Worm (Caenorhabditis elegans): ENCODE results near the gene Y38H6C.9.
"Not testable (repeated sequence)": the region's sequence is repeated elsewhere in the genome, so short reads cannot be mapped to it uniquely, and the experiment has no call there.

Gene Y38H6C.9

DNA sequence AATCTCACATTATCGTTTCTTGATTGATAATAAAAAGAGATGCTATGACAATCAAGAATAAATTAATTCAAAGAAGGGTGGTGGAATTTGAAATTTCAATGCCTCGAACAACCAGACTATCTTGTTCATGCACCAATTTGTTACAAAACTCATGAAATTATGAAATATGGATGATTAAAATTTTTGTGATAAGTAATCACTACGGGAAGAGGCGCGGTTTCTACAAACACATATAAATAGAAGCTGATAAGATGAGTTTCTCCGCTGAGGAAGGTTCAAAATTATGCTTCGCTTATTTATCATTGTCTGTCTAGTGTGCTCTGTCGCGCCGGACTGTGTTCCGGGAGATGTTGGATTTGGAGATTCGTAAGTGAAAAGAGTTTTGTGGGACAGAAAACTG, 7.6 kb downstream of the Y38H6C.9 start:
- TF ChIP-seq elt-3 (tag; optimal IDR thresholded peaks at IDR 0.05) (no peak), blmp-1 (tag; optimal IDR thresholded peaks at IDR 0.05) (no peak), mep-1 (tag; optimal IDR thresholded peaks at IDR 0.05) (no peak), ztf-11 (tag; optimal IDR thresholded peaks at IDR 0.05) (no peak), ceh-43 (GFP tag; optimal IDR thresholded peaks at IDR 0.05) (no peak), lsy-2 (tag; optimal IDR thresholded peaks at IDR 0.05) (no peak), nhr-12 (tag; optimal IDR thresholded peaks at IDR 0.05) (no peak), elt-1 (tag; optimal IDR thresholded peaks at IDR 0.05; ENCODE audit: borderline replicate concordance, insufficient read depth) (no peak), unc-120 (tag; optimal IDR thresholded peaks at IDR 0.05; ENCODE audit: poor library complexity, severe bottlenecking) (no peak), pha-4 (tag; optimal IDR thresholded peaks at IDR 0.05) (no peak), ham-2 (GFP tag; optimal IDR thresholded peaks at IDR 0.05) (no peak), ceh-39 (tag; optimal IDR thresholded peaks at IDR 0.05) (no peak), drap-1 (GFP tag; optimal IDR thresholded peaks at IDR 0.05) (no peak), nhr-237 (tag; optimal IDR thresholded peaks at IDR 0.05) (no peak)

DNA sequence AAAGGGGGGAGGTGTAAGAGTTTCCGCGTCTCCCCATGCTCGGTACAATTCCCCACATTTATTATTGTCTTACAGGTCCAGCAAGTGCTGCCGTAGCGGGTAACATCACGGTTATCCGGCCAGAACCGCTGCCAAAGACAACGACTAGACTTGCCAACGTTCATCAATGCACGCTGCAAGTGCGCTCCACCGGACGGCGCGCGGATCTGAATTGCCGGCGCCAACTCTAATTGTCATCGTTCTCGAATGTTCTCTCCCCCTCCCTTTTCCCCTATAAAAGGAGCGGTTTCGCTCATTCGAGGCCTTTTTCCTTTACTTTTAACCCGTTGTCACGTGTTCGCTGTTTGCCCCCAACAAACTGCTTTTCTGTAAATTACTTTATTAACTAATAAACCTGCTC, 8.4 kb downstream of the Y38H6C.9 start, which contains the start of gene Y38H6C.8:
Gene Y38H6C.8, plus strand, starts transcription at position 301 of the 400 bp plus-strand sequence.
- not testable (repeated sequence) for TF ChIP-seq elt-3 (tag; optimal IDR thresholded peaks at IDR 0.05); nhr-28 (tag; optimal IDR thresholded peaks at IDR 0.05); drap-1 (GFP tag; optimal IDR thresholded peaks at IDR 0.05)

DNA sequence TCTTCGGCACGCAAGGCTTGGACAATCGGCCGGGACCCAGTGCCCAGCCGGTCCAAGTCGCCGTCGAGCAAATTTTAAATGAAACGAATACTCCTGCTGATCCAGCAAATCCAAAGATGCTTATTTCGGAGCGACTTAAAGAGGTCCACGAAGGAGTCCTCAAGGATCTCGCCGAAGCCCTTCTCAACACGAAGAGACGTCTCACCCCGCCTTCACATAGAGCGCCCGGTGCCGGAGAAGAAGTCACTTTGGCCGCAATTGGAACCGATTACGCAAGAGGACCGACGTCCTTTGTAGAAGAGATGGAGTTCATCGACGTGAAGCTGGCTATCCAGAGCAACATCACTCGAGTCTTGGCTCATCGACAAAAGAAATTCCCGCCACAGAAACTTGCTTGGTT, 12.6 kb downstream of the Y38H6C.9 start:
- TF ChIP-seq unc-62 (GFP tag; optimal IDR thresholded peaks at IDR 0.05) (no peak), ceh-83 (GFP tag; optimal IDR thresholded peaks at IDR 0.05) (no peak), ceh-39 (tag; optimal IDR thresholded peaks at IDR 0.05) (no peak), lin-13 (tag; optimal IDR thresholded peaks at IDR 0.05) (no peak), lin-32 (GFP tag; optimal IDR thresholded peaks at IDR 0.05) (no peak), hlh-1 (tag; optimal IDR thresholded peaks at IDR 0.05) (no peak), M03D4.4 (tag; optimal IDR thresholded peaks at IDR 0.05) (no peak)

DNA sequence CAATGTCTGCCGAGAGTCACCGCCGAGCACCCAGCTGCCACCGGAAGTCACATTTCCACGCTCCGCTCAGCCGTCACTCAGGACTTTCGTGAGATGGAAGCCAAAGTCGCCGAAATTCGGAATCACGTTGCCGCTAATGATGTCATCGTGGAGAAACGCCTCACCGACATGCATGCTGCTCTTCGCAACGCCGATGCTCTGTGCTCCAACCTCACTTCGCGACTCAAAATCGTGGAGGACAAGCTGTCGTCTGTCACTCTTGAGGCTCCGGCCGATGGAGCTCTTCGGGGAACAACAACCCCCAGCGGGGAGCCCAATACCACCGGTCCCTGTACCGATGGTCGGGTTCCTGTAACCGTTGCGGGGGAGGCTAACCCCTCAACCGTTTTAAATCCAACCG, 15.5 kb downstream of the Y38H6C.9 start:
- TF ChIP-seq mep-1 (tag; optimal IDR thresholded peaks at IDR 0.05), result no peak
- no peak for TF ChIP-seq blmp-1 (tag; optimal IDR thresholded peaks at IDR 0.05)
- no peak for TF ChIP-seq nhr-2 (tag; optimal IDR thresholded peaks at IDR 0.05)
- TF ChIP-seq sptf-1 (tag; optimal IDR thresholded peaks at IDR 0.05), result no peak
- TF ChIP-seq ztf-11 (tag; optimal IDR thresholded peaks at IDR 0.05), result no peak

DNA sequence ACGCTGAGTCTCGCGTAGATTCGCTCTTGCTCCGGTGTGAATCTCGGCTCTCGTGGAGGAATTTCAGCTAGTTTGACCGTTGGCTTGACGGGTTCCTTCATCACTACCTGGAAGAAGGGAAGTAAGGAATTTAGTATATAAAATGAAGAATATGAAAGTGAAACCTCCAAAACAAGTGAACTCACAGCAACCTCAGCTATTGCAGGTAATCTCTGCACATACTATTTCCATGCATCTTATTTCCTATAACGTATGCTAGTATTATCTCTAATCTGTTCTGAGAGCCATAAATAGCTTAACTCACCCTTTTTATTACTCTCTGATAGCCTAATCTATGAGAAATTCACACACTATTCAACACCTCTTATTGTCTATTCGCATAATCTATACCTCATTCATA, 17.1 kb downstream of the Y38H6C.9 start, which contains the start of gene Y38H6C.4:
Gene Y38H6C.4, minus strand, starts transcription at position 101 of the 400 bp plus-strand sequence.
- TF ChIP-seq unc-120 (tag; optimal IDR thresholded peaks at IDR 0.05; ENCODE audit: poor library complexity, severe bottlenecking) (no peak), ceh-83 (GFP tag; optimal IDR thresholded peaks at IDR 0.05) (no peak), elt-3 (tag; optimal IDR thresholded peaks at IDR 0.05) (no peak), blmp-1 (tag; optimal IDR thresholded peaks at IDR 0.05) (no peak), ces-1 (GFP tag; optimal IDR thresholded peaks at IDR 0.05) (no peak), nhr-28 (tag; optimal IDR thresholded peaks at IDR 0.05) (no peak), lin-13 (tag; optimal IDR thresholded peaks at IDR 0.05) (no peak), snpc-4 (tag; optimal IDR thresholded peaks at IDR 0.05) (no peak), tbx-8 (GFP tag; optimal IDR thresholded peaks at IDR 0.05) (no peak), drap-1 (GFP tag; optimal IDR thresholded peaks at IDR 0.05) (no peak), ceh-43 (GFP tag; optimal IDR thresholded peaks at IDR 0.05) (no peak), hlh-1 (tag; optimal IDR thresholded peaks at IDR 0.05) (no peak)

DNA sequence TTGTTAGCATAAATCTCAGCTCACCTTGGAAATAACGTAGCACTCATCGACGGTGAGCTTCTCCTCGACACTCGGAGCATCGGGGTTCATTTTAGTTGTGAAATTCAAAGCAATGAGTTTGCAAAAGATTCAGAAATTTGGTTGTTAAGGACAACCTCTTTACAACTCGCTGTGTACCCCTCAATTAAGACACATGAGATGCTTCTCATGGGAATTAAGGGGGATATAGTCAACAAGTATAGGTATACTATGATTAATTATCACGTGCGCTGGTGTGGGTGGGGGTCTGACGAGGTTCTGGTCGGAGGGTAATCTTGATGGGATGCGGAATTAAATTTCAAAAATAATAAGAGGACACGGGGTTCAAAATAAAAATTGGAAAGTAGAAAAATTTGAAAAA, 21.7 kb downstream of the Y38H6C.9 start, which contains the start of gene dct-14:
Gene dct-14, minus strand, starts transcription at position 101 of the 400 bp plus-strand sequence.
- no peak for TF ChIP-seq nhr-12 (tag; optimal IDR thresholded peaks at IDR 0.05)
- no peak for TF ChIP-seq nhr-237 (tag; optimal IDR thresholded peaks at IDR 0.05)
- no peak for TF ChIP-seq unc-39 (tag; optimal IDR thresholded peaks at IDR 0.05)
- no peak for TF ChIP-seq sem-2 (GFP tag; optimal IDR thresholded peaks at IDR 0.05)
- TF ChIP-seq elt-3 (tag; optimal IDR thresholded peaks at IDR 0.05), result no peak
- no peak for TF ChIP-seq elt-1 (tag; optimal IDR thresholded peaks at IDR 0.05; ENCODE audit: borderline replicate concordance, insufficient read depth)
- TF ChIP-seq mep-1 (tag; optimal IDR thresholded peaks at IDR 0.05), result no peak
- TF ChIP-seq M03D4.4 (tag; optimal IDR thresholded peaks at IDR 0.05), result no peak
- no peak for TF ChIP-seq pha-4 (tag; optimal IDR thresholded peaks at IDR 0.05)
- no peak for TF ChIP-seq ceh-83 (GFP tag; optimal IDR thresholded peaks at IDR 0.05)
- no peak for TF ChIP-seq lsy-2 (tag; optimal IDR thresholded peaks at IDR 0.05)
- no peak for TF ChIP-seq nhr-76 (tag; optimal IDR thresholded peaks at IDR 0.05)
- no peak for TF ChIP-seq tbx-8 (GFP tag; optimal IDR thresholded peaks at IDR 0.05)
- no peak for TF ChIP-seq nhr-28 (tag; optimal IDR thresholded peaks at IDR 0.05)
- TF ChIP-seq drap-1 (GFP tag; optimal IDR thresholded peaks at IDR 0.05), result no peak
- TF ChIP-seq unc-120 (tag; optimal IDR thresholded peaks at IDR 0.05; ENCODE audit: poor library complexity, severe bottlenecking), result no peak
- TF ChIP-seq bed-3 (GFP tag; optimal IDR thresholded peaks at IDR 0.05), result no peak
